Fruit fly (Drosophila melanogaster): ENCODE data around the gene Marf.

Gene Marf

DNA sequence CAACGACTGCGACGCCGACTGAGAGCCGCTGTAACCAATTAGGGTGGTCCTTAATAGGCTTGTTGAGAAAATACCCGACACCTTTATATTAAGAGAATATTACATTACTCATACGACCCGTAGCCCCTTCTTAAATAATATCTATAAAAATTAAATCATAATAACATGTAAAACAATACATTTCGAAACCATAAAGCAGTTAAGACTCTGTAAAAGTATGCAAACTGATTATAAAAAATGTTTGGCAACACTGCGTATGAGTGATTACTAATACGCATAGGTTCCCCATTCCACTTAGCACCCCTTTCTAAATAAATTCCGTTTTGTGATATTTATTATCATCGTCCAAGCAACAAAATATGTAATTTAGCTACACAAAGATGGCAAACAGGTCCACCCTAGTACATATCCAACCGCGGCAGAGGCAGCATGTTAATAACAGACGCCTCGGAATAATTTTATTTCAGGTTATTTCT is 25.1 kb upstream of the Marf start (continued):
- TF ChIP-seq CG30431 (GFP tag; optimal IDR thresholded peaks at IDR 0.05) (peak; percentile 33), CG8359 (GFP tag; optimal IDR thresholded peaks at IDR 0.05; ENCODE audit: borderline replicate concordance) (peak; percentile 47), CG13287 (GFP tag; IDR thresholded peaks at IDR 0.05; ENCODE audit: partially characterized antibody) (no peak), CG42726 (GFP tag; IDR thresholded peaks at IDR 0.05; ENCODE audit: partially characterized antibody) (no peak), bab2 (GFP tag; optimal IDR thresholded peaks at IDR 0.05) (peak; percentile 6), knrl (GFP tag; IDR thresholded peaks at IDR 0.05; ENCODE audit: partially characterized antibody) (no peak), CG13775 (GFP tag; optimal IDR thresholded peaks at IDR 0.05) (peak; percentile 76), repo (GFP tag; optimal IDR thresholded peaks at IDR 0.05) (no peak), Fer1 (GFP tag; optimal IDR thresholded peaks at IDR 0.05) (peak; percentile 86), CG17186 (GFP tag; optimal IDR thresholded peaks at IDR 0.05) (no peak), HLH3B (GFP tag; IDR thresholded peaks at IDR 0.05) (peak; percentile 40), pb (GFP tag; optimal IDR thresholded peaks at IDR 0.05) (no peak), CG30403 (GFP tag; optimal IDR thresholded peaks at IDR 0.05) (peak; percentile 78), oc (tag; optimal IDR thresholded peaks at IDR 0.05) (no peak), crc (GFP tag; optimal IDR thresholded peaks at IDR 0.05) (peak; percentile 13), lilli (GFP tag; optimal IDR thresholded peaks at IDR 0.05) (peak; percentile 52), Doc3 (GFP tag; IDR thresholded peaks at IDR 0.05; ENCODE audit: partially characterized antibody) (no peak), CG14860 (GFP tag; IDR thresholded peaks at IDR 0.05; ENCODE audit: partially characterized antibody) (no peak), E2f1 (GFP tag; IDR thresholded peaks at IDR 0.05) (peak; percentile 26; the same call in 1 of the 2 replicates), CG6654 (GFP tag; optimal IDR thresholded peaks at IDR 0.05) (peak; percentile 59), CG11456 (GFP tag; IDR thresholded peaks at IDR 0.05) (no peak), Rx (GFP tag; IDR thresholded peaks at IDR 0.05) (0 out of 2 replicates have a peak, but pooled peaks have one; percentile 25), CG2889 (GFP tag; IDR thresholded peaks at IDR 0.05) (no peak), CG17802 (tag; optimal IDR thresholded peaks at IDR 0.05) (no peak), Sry-β (GFP tag; optimal IDR thresholded peaks at IDR 0.05) (no peak), eve (GFP tag; optimal IDR thresholded peaks at IDR 0.05) (no peak), D (optimal IDR thresholded peaks at IDR 0.05) (no peak), D (GFP tag; optimal IDR thresholded peaks at IDR 0.05) (peak; percentile 68), Nf-YC (tag; optimal IDR thresholded peaks at IDR 0.05) (peak; percentile 73), CG15011 (GFP tag; optimal IDR thresholded peaks at IDR 0.05) (peak; percentile 77), CG10366 (GFP tag; IDR thresholded peaks at IDR 0.05) (peak; percentile 57), CG4328 (GFP tag; optimal IDR thresholded peaks at IDR 0.05) (peak; percentile 82), CG17612 (GFP tag; IDR thresholded peaks at IDR 0.05) (0 out of 2 replicates have a peak, but pooled peaks have one; percentile 28), tup (GFP tag; optimal IDR thresholded peaks at IDR 0.05) (no peak), CG13296 (GFP tag; optimal IDR thresholded peaks at IDR 0.05) (peak; percentile 83), Sox102F (GFP tag; optimal IDR thresholded peaks at IDR 0.05) (peak; percentile 71), Gsc (GFP tag; IDR thresholded peaks at IDR 0.05) (no peak), Hand (GFP tag; optimal IDR thresholded peaks at IDR 0.05) (peak; percentile 83), psq (GFP tag; optimal IDR thresholded peaks at IDR 0.05) (no peak), sc (optimal IDR thresholded peaks at IDR 0.05) (no peak), sc (GFP tag; optimal IDR thresholded peaks at IDR 0.05) (peak; percentile 54), salm (tag; optimal IDR thresholded peaks at IDR 0.05) (peak; percentile 58), CG15479 (GFP tag; optimal IDR thresholded peaks at IDR 0.05) (no peak), CG2202 (tag; optimal IDR thresholded peaks at IDR 0.05) (peak; percentile 28), CG10321 (GFP tag; IDR thresholded peaks at IDR 0.05) (no peak), stc (GFP tag; IDR thresholded peaks at IDR 0.05) (0 out of 2 replicates have a peak, but pooled peaks have one; percentile 34), gcm (GFP tag; optimal IDR thresholded peaks at IDR 0.05) (peak; percentile 71), CG3065 (GFP tag; optimal IDR thresholded peaks at IDR 0.05) (no peak), Mad (GFP tag; optimal IDR thresholded peaks at IDR 0.05) (no peak), CG15696 (tag; optimal IDR thresholded peaks at IDR 0.05) (no peak), CG4730 (GFP tag; IDR thresholded peaks at IDR 0.05) (no peak)

All from whole organism, embryonic.